Fruit fly (Drosophila melanogaster): ENCODE data around the gene Sdic3.
A peak's percentile ranks its signal among the peaks of the same experiment; 100 is the strongest.

The Sdic3 gene

dm6 chrX:20173464-20173995, 20.5 kb downstream of the Sdic3 start, which contains the start of gene AnxB10 (continued):
- TF ChIP-seq sisA (GFP tag; IDR thresholded peaks at IDR 0.05) = peak; percentile 43; the same call in 1 of the 2 replicates
- TF ChIP-seq CG3281 (GFP tag; optimal IDR thresholded peaks at IDR 0.05) = peak; percentile 75
- peak; percentile 14 for TF ChIP-seq CG4328 (GFP tag; optimal IDR thresholded peaks at IDR 0.05)
- peak; percentile 71 for TF ChIP-seq Sox102F (GFP tag; optimal IDR thresholded peaks at IDR 0.05)
- peak; percentile 29; the same call in 1 of the 2 replicates for TF ChIP-seq wor (GFP tag; IDR thresholded peaks at IDR 0.05)
- TF ChIP-seq CrebB (tag; optimal IDR thresholded peaks at IDR 0.05) = no peak
- no peak for TF ChIP-seq crc (GFP tag; optimal IDR thresholded peaks at IDR 0.05)
- TF ChIP-seq CG18619 (GFP tag; optimal IDR thresholded peaks at IDR 0.05) = no peak
- TF ChIP-seq ac (GFP tag; optimal IDR thresholded peaks at IDR 0.05) = no peak
- no peak for TF ChIP-seq CG31388 (GFP tag; optimal IDR thresholded peaks at IDR 0.05)
- TF ChIP-seq CG13123 (GFP tag; optimal IDR thresholded peaks at IDR 0.05) = no peak
- peak; percentile 29; the same call in 1 of the 2 replicates for TF ChIP-seq CG9215 (GFP tag; IDR thresholded peaks at IDR 0.05)
- peak; percentile 67 for TF ChIP-seq nmo (GFP tag; optimal IDR thresholded peaks at IDR 0.05)
- peak; percentile 74 for TF ChIP-seq CG10147 (GFP tag; optimal IDR thresholded peaks at IDR 0.05)
- peak; percentile 58 for TF ChIP-seq cwo (GFP tag; optimal IDR thresholded peaks at IDR 0.05)
- TF ChIP-seq gce (GFP tag; IDR thresholded peaks at IDR 0.05) = no peak
- peak; percentile 93 for TF ChIP-seq sens (GFP tag)
- TF ChIP-seq ewg (GFP tag; optimal IDR thresholded peaks at IDR 0.05) = peak; percentile 31
- no peak for TF ChIP-seq CG3407 (GFP tag; optimal IDR thresholded peaks at IDR 0.05)
- TF ChIP-seq gem (tag; optimal IDR thresholded peaks at IDR 0.05) = peak; percentile 74
- TF ChIP-seq CG10565 (GFP tag; optimal IDR thresholded peaks at IDR 0.05) = no peak
- no peak for TF ChIP-seq ham (GFP tag; IDR thresholded peaks at IDR 0.05)
- peak; percentile 33 for TF ChIP-seq pb (GFP tag; optimal IDR thresholded peaks at IDR 0.05)
- TF ChIP-seq CG16863 (GFP tag; optimal IDR thresholded peaks at IDR 0.05) = peak; percentile 52
- TF ChIP-seq run (tag; optimal IDR thresholded peaks at IDR 0.05) = no peak
- peak; percentile 13 for TF ChIP-seq CG3995 (GFP tag; optimal IDR thresholded peaks at IDR 0.05)
- no peak for TF ChIP-seq Taf1 (GFP tag; IDR thresholded peaks at IDR 0.05)
- no peak for TF ChIP-seq vfl (GFP tag; optimal IDR thresholded peaks at IDR 0.05)
- no peak for TF ChIP-seq CG2129 (GFP tag; IDR thresholded peaks at IDR 0.05; ENCODE audit: partially characterized antibody)
- peak; percentile 36 for TF ChIP-seq HLH54F (GFP tag; optimal IDR thresholded peaks at IDR 0.05)
- TF ChIP-seq Lhr (GFP tag; optimal IDR thresholded peaks at IDR 0.05) = no peak
- no peak for TF ChIP-seq p53 (GFP tag; optimal IDR thresholded peaks at IDR 0.05)
- TF ChIP-seq her (GFP tag; optimal IDR thresholded peaks at IDR 0.05) = no peak
- peak; percentile 57 for TF ChIP-seq CG17359 (tag; optimal IDR thresholded peaks at IDR 0.05)
- no peak for TF ChIP-seq shn (GFP tag; optimal IDR thresholded peaks at IDR 0.05)
- peak; percentile 56 for TF ChIP-seq mam (GFP tag; optimal IDR thresholded peaks at IDR 0.05)
- TF ChIP-seq CG17568 (GFP tag; optimal IDR thresholded peaks at IDR 0.05) = no peak
- TF ChIP-seq jing (GFP tag; optimal IDR thresholded peaks at IDR 0.05) = peak; percentile 20
- TF ChIP-seq ci (GFP tag; IDR thresholded peaks at IDR 0.05) = no peak
- TF ChIP-seq CG14014 (GFP tag; IDR thresholded peaks at IDR 0.05) = 0 out of 2 replicates have a peak, but pooled peaks have one; percentile 25
- TF ChIP-seq CG1233 (GFP tag; optimal IDR thresholded peaks at IDR 0.05) = peak; percentile 57
- TF ChIP-seq CG32532 (GFP tag; IDR thresholded peaks at IDR 0.05) = no peak; the same call in 1 of the 2 replicates
- peak; percentile 58 for TF ChIP-seq Fer3 (tag; optimal IDR thresholded peaks at IDR 0.05)
- TF ChIP-seq CG17385 (GFP tag; optimal IDR thresholded peaks at IDR 0.05) = peak; percentile 39
- no peak for TF ChIP-seq otp (GFP tag; IDR thresholded peaks at IDR 0.05)
- TF ChIP-seq croc (GFP tag; conservative IDR thresholded peaks at IDR 0.05) = peak; percentile 26; the same call in 1 of the 3 replicates
- TF ChIP-seq Sox100B (GFP tag; optimal IDR thresholded peaks at IDR 0.05) = peak; percentile 82
- TF ChIP-seq CG6791 (GFP tag; IDR thresholded peaks at IDR 0.05; ENCODE audit: partially characterized antibody) = no peak
- no peak for TF ChIP-seq Lim3 (GFP tag; IDR thresholded peaks at IDR 0.05)
- peak; percentile 5 for TF ChIP-seq Atf-2 (GFP tag; optimal IDR thresholded peaks at IDR 0.05)
- TF ChIP-seq amos (GFP tag; IDR thresholded peaks at IDR 0.05; ENCODE audit: partially characterized antibody) = no peak
